Worm (Caenorhabditis elegans): ENCODE results near the gene ZC513.2.

ce11 chrV:8062074-8062473 is 7.8 kb downstream of the ZC513.2 start, which contains the start of gene str-139:
- TF ChIP-seq M03D4.4 (tag; optimal IDR thresholded peaks at IDR 0.05) (no peak), mep-1 (tag; optimal IDR thresholded peaks at IDR 0.05) (no peak), ztf-11 (tag; optimal IDR thresholded peaks at IDR 0.05) (no peak), ces-1 (GFP tag; optimal IDR thresholded peaks at IDR 0.05) (no peak), bed-3 (GFP tag; optimal IDR thresholded peaks at IDR 0.05) (no peak), nhr-237 (tag; optimal IDR thresholded peaks at IDR 0.05) (no peak), elt-1 (tag; optimal IDR thresholded peaks at IDR 0.05; ENCODE audit: borderline replicate concordance, insufficient read depth) (no peak)
